Fruit fly (Drosophila melanogaster) whole organism, wandering third instar larva: ENCODE data around the gene CG13862.

Experiments used
- Abd-B ChIP-seq: fragments of >200 bp; optimal IDR thresholded peaks from 2 replicates; lab custom pipeline; 2017; ENCODE audit warnings: missing biosample characterization, missing genetic modification characterization
- CG32264 ChIP-seq: fragments of 200-800 bp; sonication (Bioruptor generic); optimal IDR thresholded peaks from 2 replicates; lab custom pipeline; 2016; ENCODE audit warnings: missing biosample characterization, missing genetic modification characterization
- CG9705 ChIP-seq: fragments of 200-800 bp; sonication (Bioruptor generic); optimal IDR thresholded peaks from 2 replicates; lab custom pipeline; 2018; ENCODE audit warnings: missing biosample characterization, mild to moderate bottlenecking, missing genetic modification characterization
- CrebA ChIP-seq: fragments of 200-800 bp; sonication (Bioruptor generic); optimal IDR thresholded peaks from 2 replicates; lab custom pipeline; 2016; ENCODE audit warnings: missing biosample characterization, mild to moderate bottlenecking, missing genetic modification characterization, borderline replicate concordance
- Dfd ChIP-seq: fragments of >200 bp; optimal IDR thresholded peaks from 2 replicates; lab custom pipeline; 2017; ENCODE audit warnings: missing biosample characterization, missing genetic modification characterization
- Dif ChIP-seq: fragments of 200-275, 200-300 bp; sonication (Bioruptor generic); optimal IDR thresholded peaks from 2 replicates; lab custom pipeline; 2018; ENCODE audit warnings: missing biosample characterization, missing genetic modification characterization; ENCODE audit not compliant: partially characterized antibody
- GATAd ChIP-seq: sonication (Bioruptor generic); optimal IDR thresholded peaks from 2 replicates; lab custom pipeline; 2016; ENCODE audit warnings: missing biosample characterization, missing genetic modification characterization
- HLH106 ChIP-seq: fragments of 200-800 bp; optimal IDR thresholded peaks from 3 replicates; lab custom pipeline; 2019; ENCODE audit warnings: missing biosample characterization, mild to moderate bottlenecking, missing genetic modification characterization, moderate library complexity
- Hnf4 ChIP-seq: fragments of 200-800 bp; sonication (Bioruptor generic); optimal IDR thresholded peaks from 2 replicates; lab custom pipeline; 2016; ENCODE audit warnings: missing biosample characterization, mild to moderate bottlenecking, missing genetic modification characterization
- Hr78 ChIP-seq: fragments of >200 bp; optimal IDR thresholded peaks from 2 replicates; lab custom pipeline; 2017; ENCODE audit warnings: missing biosample characterization, missing genetic modification characterization
- Hr83 ChIP-seq: fragments of 200-300 bp; sonication (Bioruptor generic); optimal IDR thresholded peaks from 2 replicates; lab custom pipeline; 2016; ENCODE audit warnings: missing biosample characterization, mild to moderate bottlenecking, missing genetic modification characterization, moderate library complexity; ENCODE audit not compliant: poor library complexity, severe bottlenecking
- Jra ChIP-seq: sonication (Bioruptor generic); optimal IDR thresholded peaks from 2 replicates; lab custom pipeline; 2016; ENCODE audit warnings: missing biosample characterization, missing genetic modification characterization
- Mio ChIP-seq: sonication (Bioruptor generic); optimal IDR thresholded peaks from 2 replicates; lab custom pipeline; 2016; ENCODE audit warnings: missing biosample characterization, missing genetic modification characterization
- Myc ChIP-seq: fragments of >200 bp; optimal IDR thresholded peaks from 2 replicates; lab custom pipeline; 2017
- N ChIP-seq: fragments of >200 bp; optimal IDR thresholded peaks from 2 replicates; lab custom pipeline; 2018; ENCODE audit warnings: missing biosample characterization, missing external identifiers, missing genetic modification characterization
- OdsH ChIP-seq: fragments of 200-800 bp; sonication (Bioruptor generic); optimal IDR thresholded peaks from 2 replicates; lab custom pipeline; 2016; ENCODE audit warnings: missing biosample characterization, mild to moderate bottlenecking, missing genetic modification characterization
- Rel ChIP-seq, 2 experiments: fragments of 200-800 bp; sonication (Bioruptor generic) in 1 of 2; optimal IDR thresholded peaks; 2 replicates in 1 of 2; 3 replicates in 1 of 2; lab custom pipeline; 2016 to 2019; ENCODE audit warnings: mild to moderate bottlenecking in 2 of 2, missing biosample characterization in 2 of 2, missing genetic modification characterization in 2 of 2, moderate library complexity in 1 of 2
- Sp1 ChIP-seq: fragments of 200-800 bp; sonication (Bioruptor generic); optimal IDR thresholded peaks from 3 replicates; lab custom pipeline; 2019; ENCODE audit warnings: missing biosample characterization, mild to moderate bottlenecking, missing genetic modification characterization, moderate library complexity
- Vsx2 ChIP-seq: fragments of 200-300, 225-300 bp; sonication (Bioruptor generic); optimal IDR thresholded peaks from 2 replicates; lab custom pipeline; 2018; ENCODE audit warnings: missing biosample characterization, missing genetic modification characterization; ENCODE audit not compliant: partially characterized antibody
- br ChIP-seq: fragments of 200-800 bp; sonication (Bioruptor generic); optimal IDR thresholded peaks from 2 replicates; lab custom pipeline; 2016; ENCODE audit warnings: missing biosample characterization, missing genetic modification characterization
- brk ChIP-seq: fragments of 200-800 bp; sonication (Bioruptor generic); optimal IDR thresholded peaks from 2 replicates; lab custom pipeline; 2016; ENCODE audit warnings: missing biosample characterization, mild to moderate bottlenecking, missing genetic modification characterization
- dl ChIP-seq, 2 experiments: fragments of 175-275, 200-275 bp in 1 of 2; fragments of 200-275 bp in 1 of 2; sonication (Bioruptor generic); optimal IDR thresholded peaks; lab custom pipeline; 2018; ENCODE audit warnings: mild to moderate bottlenecking in 2 of 2, missing biosample characterization in 2 of 2, missing genetic modification characterization in 2 of 2, moderate library complexity in 2 of 2; ENCODE audit not compliant: partially characterized antibody in 2 of 2, insufficient read depth in 1 of 2
- dmrt93B ChIP-seq: fragments of 200-800 bp; sonication (Bioruptor generic); optimal IDR thresholded peaks from 2 replicates; lab custom pipeline; 2018; ENCODE audit warnings: missing biosample characterization, mild to moderate bottlenecking, missing genetic modification characterization
- dsf ChIP-seq: sonication (Bioruptor generic); optimal IDR thresholded peaks from 2 replicates; lab custom pipeline; 2016; ENCODE audit warnings: missing biosample characterization, missing genetic modification characterization, borderline replicate concordance
- ey ChIP-seq: fragments of 200-800 bp; sonication (Bioruptor generic); optimal IDR thresholded peaks from 2 replicates; lab custom pipeline; 2016; ENCODE audit warnings: missing biosample characterization, missing genetic modification characterization
- foxo ChIP-seq, 2 experiments: fragments of 200-800 bp; sonication (Bioruptor generic); optimal IDR thresholded peaks; 2 replicates in 1 of 2; 3 replicates in 1 of 2; lab custom pipeline; 2016 to 2017; ENCODE audit warnings: missing biosample characterization in 2 of 2, missing genetic modification characterization in 2 of 2
- fru ChIP-seq: fragments of 200-800 bp; sonication (Bioruptor generic); optimal IDR thresholded peaks from 3 replicates; lab custom pipeline; 2016; ENCODE audit warnings: missing biosample characterization, mild to moderate bottlenecking, missing genetic modification characterization
- h ChIP-seq: fragments of 200-800 bp; sonication (Bioruptor generic); optimal IDR thresholded peaks from 3 replicates; lab custom pipeline; 2016; ENCODE audit warnings: missing biosample characterization, mild to moderate bottlenecking, missing genetic modification characterization
- jim ChIP-seq: fragments of 175-275, 200-325 bp; sonication (Bioruptor generic); optimal IDR thresholded peaks from 2 replicates; lab custom pipeline; 2016; ENCODE audit warnings: missing biosample characterization, mild to moderate bottlenecking, missing genetic modification characterization
- lola ChIP-seq: fragments of >200 bp; optimal IDR thresholded peaks from 2 replicates; lab custom pipeline; 2017; ENCODE audit warnings: missing biosample characterization, missing genetic modification characterization
- pan ChIP-seq: fragments of >200 bp; optimal IDR thresholded peaks from 2 replicates; lab custom pipeline; 2017
- psq ChIP-seq: fragments of 200-800 bp; sonication (Bioruptor generic); optimal IDR thresholded peaks from 3 replicates; lab custom pipeline; 2017; ENCODE audit warnings: missing biosample characterization, mild to moderate bottlenecking, missing genetic modification characterization, moderate library complexity
- rgr ChIP-seq: fragments of 200-800 bp; sonication (Bioruptor generic); optimal IDR thresholded peaks from 3 replicates; lab custom pipeline; 2016; ENCODE audit warnings: missing biosample characterization, mild to moderate bottlenecking, missing genetic modification characterization
- sage ChIP-seq: fragments of 200-800 bp; sonication (Bioruptor generic); optimal IDR thresholded peaks from 2 replicates; lab custom pipeline; 2016; ENCODE audit warnings: missing biosample characterization, mild to moderate bottlenecking, missing genetic modification characterization
- sv ChIP-seq: fragments of 200-800 bp; sonication (Bioruptor generic); optimal IDR thresholded peaks from 3 replicates; lab custom pipeline; 2016; ENCODE audit warnings: missing biosample characterization, missing genetic modification characterization
- tai ChIP-seq: sonication (Bioruptor generic); optimal IDR thresholded peaks from 2 replicates; lab custom pipeline; 2016; ENCODE audit warnings: missing biosample characterization, missing genetic modification characterization
- usp ChIP-seq: fragments of >200 bp; optimal IDR thresholded peaks from 2 replicates; lab custom pipeline; 2017; ENCODE audit warnings: missing biosample characterization, missing genetic modification characterization
- woc ChIP-seq: sonication (Bioruptor generic); optimal IDR thresholded peaks from 2 replicates; lab custom pipeline; 2016; ENCODE audit warnings: missing biosample characterization, mild to moderate bottlenecking, missing genetic modification characterization

The CG13862 gene

DNA sequence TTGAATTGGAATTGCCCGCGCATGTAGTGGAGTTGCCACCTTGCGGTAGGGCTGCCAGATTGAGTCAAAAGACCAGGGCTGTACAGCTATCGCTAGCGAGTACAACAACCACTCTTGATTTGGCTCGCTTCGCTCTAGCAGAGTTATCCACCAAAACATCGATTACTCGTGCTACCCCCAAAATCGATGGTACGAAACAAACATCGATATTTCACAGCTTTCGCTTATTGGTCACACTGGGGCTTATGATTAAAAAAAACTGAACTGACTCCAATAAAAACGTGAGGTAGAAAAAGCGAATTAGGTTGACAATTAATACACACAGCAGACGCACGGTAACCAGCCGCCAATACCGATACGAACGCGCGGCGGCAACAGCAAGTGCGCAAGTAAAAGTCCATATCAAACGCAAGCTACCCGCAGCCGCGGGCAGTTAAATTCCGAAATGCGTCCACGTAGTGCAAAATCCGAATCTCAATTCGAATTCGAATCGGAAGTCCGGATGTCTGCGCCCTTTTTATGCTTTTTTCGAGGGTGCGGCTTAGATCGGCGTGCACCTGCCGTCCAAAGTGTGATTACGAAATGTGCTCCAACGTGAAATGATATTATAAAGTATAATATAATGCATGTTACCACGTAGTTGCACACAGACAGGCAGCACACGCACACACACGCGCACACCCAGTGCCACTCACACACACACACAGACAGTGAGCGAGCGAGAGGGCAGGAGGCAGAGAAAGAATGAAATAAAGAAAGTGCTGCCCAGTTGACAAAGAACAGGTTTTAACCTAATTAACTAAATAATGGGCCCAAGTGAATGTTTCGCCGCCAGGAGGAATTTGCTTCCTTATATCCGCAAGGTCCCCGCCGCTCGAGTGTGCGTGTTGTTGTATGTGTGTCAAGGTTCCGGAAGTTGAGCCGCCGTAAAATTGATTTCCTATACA lies 24.9 kb downstream of the CG13862 start, which contains the start of gene Sar1 (continued):
- TF ChIP-seq Rel (GFP tag; optimal IDR thresholded peaks at IDR 0.05; lab: Kevin White, UChicago) (no peak), Rel (tag; optimal IDR thresholded peaks at IDR 0.05; lab: Kevin White, UChicago) (no peak), N (GFP tag; lab: Kevin White, UChicago) (peak; percentile 30), CG9705 (GFP tag; lab: Kevin White, UChicago) (no peak), br (GFP tag; lab: Kevin White, UChicago) (peak; percentile 10)
- TF ChIP-seq, all 38 proteins: peak for 7

DNA sequence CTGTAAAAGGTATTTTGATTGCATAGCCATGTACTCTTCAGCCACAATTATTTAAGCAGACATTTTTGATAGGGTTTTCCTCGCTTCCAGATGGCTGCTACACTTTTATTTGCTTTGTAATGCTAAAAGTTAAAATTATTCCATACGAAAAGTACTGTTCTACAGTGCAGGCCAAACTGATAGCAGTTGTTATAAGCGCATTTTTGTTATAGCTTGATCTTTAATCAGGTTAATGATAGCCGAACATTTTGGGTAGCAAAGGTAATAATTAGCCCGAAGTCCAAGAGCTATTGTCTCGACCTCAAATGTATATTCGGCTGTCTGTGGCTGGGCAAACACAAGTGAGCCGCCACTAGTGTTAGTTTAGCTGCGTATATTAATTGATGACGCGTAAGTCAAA lies 26.2 kb downstream of the CG13862 start:
- TF ChIP-seq woc (GFP tag; lab: Kevin White, UChicago) (no peak), brk (GFP tag; lab: Kevin White, UChicago) (no peak), OdsH (GFP tag; lab: Kevin White, UChicago) (no peak), CrebA (no peak), dmrt93B (GFP tag; lab: Kevin White, UChicago) (no peak), Sp1 (GFP tag; lab: Kevin White, UChicago) (no peak), Hnf4 (GFP tag; lab: Kevin White, UChicago) (peak; percentile 14), jim (GFP tag; lab: Kevin White, UChicago) (no peak), psq (GFP tag; lab: Kevin White, UChicago) (peak; percentile 2), dl (GFP tag; optimal IDR thresholded peaks at IDR 0.05; lab: Kevin White, UChicago; ENCODE audit: insufficient read depth in 1 of 2, partially characterized antibody in 2 of 2) (no peak), h (GFP tag; lab: Kevin White, UChicago) (peak; percentile 18), Hr83 (no peak), foxo (GFP tag; optimal IDR thresholded peaks at IDR 0.05; lab: Kevin White, UChicago) (peak in 1 of 2 experiments; percentile 14), br (GFP tag; lab: Kevin White, UChicago) (no peak), dsf (no peak), sv (GFP tag; lab: Kevin White, UChicago) (no peak)

DNA sequence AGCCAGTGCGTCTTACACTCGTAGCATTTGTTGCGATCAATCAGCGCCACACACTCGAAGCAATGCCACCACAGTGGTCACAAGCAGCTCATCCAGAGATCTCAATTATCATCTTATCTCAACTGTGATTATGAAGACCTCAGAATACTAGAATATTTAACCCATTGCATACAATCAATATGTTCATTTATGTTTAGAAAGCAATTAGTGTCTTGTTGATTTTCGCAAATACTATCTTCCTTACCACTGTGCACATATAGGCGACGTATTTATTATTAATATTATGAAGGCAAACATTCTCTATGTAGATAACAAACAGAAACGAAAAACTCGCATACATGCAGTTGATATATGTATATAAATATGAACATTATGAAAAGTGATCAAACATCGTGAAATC lies 27.0 kb downstream of the CG13862 start:
- no peak for TF ChIP-seq tai (GFP tag; lab: Kevin White, UChicago)
- peak; percentile 94 for TF ChIP-seq rgr (GFP tag; lab: Kevin White, UChicago)
- TF ChIP-seq GATAd, result no peak
- peak; percentile 77 for TF ChIP-seq Hnf4 (GFP tag; lab: Kevin White, UChicago)
- TF ChIP-seq N (GFP tag; lab: Kevin White, UChicago), result no peak
- TF ChIP-seq foxo (GFP tag; optimal IDR thresholded peaks at IDR 0.05; lab: Kevin White, UChicago), result peak in 1 of 2 experiments; percentile 85
- TF ChIP-seq jim (GFP tag; lab: Kevin White, UChicago), result no peak
- TF ChIP-seq Abd-B, result no peak
- TF ChIP-seq usp (GFP tag; lab: Kevin White, UChicago), result no peak
- TF ChIP-seq ey (GFP tag; lab: Kevin White, UChicago), result peak; percentile 89
- no peak for TF ChIP-seq Myc
- TF ChIP-seq Sp1 (GFP tag; lab: Kevin White, UChicago), result peak; percentile 50
- no peak for TF ChIP-seq CrebA
- TF ChIP-seq dmrt93B (GFP tag; lab: Kevin White, UChicago), result peak; percentile 15
- TF ChIP-seq Dfd (GFP tag; lab: Kevin White, UChicago), result no peak
- TF ChIP-seq CG32264 (GFP tag; lab: Kevin White, UChicago), result peak; percentile 23
- TF ChIP-seq HLH106 (tag; lab: Kevin White, UChicago), result peak; percentile 61
- no peak for TF ChIP-seq dl (GFP tag; optimal IDR thresholded peaks at IDR 0.05; lab: Kevin White, UChicago; ENCODE audit: insufficient read depth in 1 of 2, partially characterized antibody in 2 of 2)
- no peak for TF ChIP-seq Dif
- peak; percentile 46 for TF ChIP-seq Rel (GFP tag; optimal IDR thresholded peaks at IDR 0.05; lab: Kevin White, UChicago)
- peak; percentile 24 for TF ChIP-seq Rel (tag; optimal IDR thresholded peaks at IDR 0.05; lab: Kevin White, UChicago)
- no peak for TF ChIP-seq lola (GFP tag; lab: Kevin White, UChicago)
- no peak for TF ChIP-seq Hr78
- no peak for TF ChIP-seq Vsx2
- TF ChIP-seq woc (GFP tag; lab: Kevin White, UChicago), result peak; percentile 27
- TF ChIP-seq Hr83, result no peak
- TF ChIP-seq sv (GFP tag; lab: Kevin White, UChicago), result peak; percentile 47
- peak; percentile 79 for TF ChIP-seq br (GFP tag; lab: Kevin White, UChicago)
- TF ChIP-seq h (GFP tag; lab: Kevin White, UChicago), result peak; percentile 92
- peak; percentile 63 for TF ChIP-seq Mio (GFP tag; lab: Kevin White, UChicago)
- peak; percentile 92 for TF ChIP-seq OdsH (GFP tag; lab: Kevin White, UChicago)
- TF ChIP-seq CG9705 (GFP tag; lab: Kevin White, UChicago), result no peak
- peak; percentile 80 for TF ChIP-seq fru (GFP tag; lab: Kevin White, UChicago)
- peak; percentile 85 for TF ChIP-seq brk (GFP tag; lab: Kevin White, UChicago)
- TF ChIP-seq psq (GFP tag; lab: Kevin White, UChicago), result peak; percentile 72
- TF ChIP-seq pan (lab: Kevin White, UChicago), result no peak
- peak; percentile 68 for TF ChIP-seq Jra (GFP tag; lab: Kevin White, UChicago)
- TF ChIP-seq sage (GFP tag; lab: Kevin White, UChicago), result peak; percentile 60
- TF ChIP-seq dsf, result no peak
- TF ChIP-seq, all 38 proteins: peak for 20
